Worm (Caenorhabditis elegans) whole organism, mixed stage, embryonic: ENCODE measurements around the gene Y39E4B.6.
A peak's percentile ranks its signal among the peaks of the same experiment; 100 is the strongest.

Source experiments
- M03D4.4 ChIP-seq: sonication (generic microtip); optimal IDR thresholded peaks from 2 replicates; lab custom pipeline; 2017; ENCODE audit warnings: mild to moderate bottlenecking, missing genetic modification characterization, missing compliant biosample characterization
- bed-3 ChIP-seq: fragments of 200-800 bp; sonication (Bioruptor generic); optimal IDR thresholded peaks from 3 replicates; lab custom pipeline; 2018; ENCODE audit warnings: mild to moderate bottlenecking, missing genetic modification characterization, moderate library complexity, missing compliant biosample characterization
- blmp-1 ChIP-seq: fragments of 150-350 bp; optimal IDR thresholded peaks from 2 replicates; lab custom pipeline; 2014; ENCODE audit warnings: missing biosample characterization, missing genetic modification characterization
- ceh-39 ChIP-seq: fragments of 150-350 bp; optimal IDR thresholded peaks from 2 replicates; lab custom pipeline; 2014; ENCODE audit warnings: missing biosample characterization, missing genetic modification characterization
- ceh-43 ChIP-seq: fragments of 200-800 bp; sonication (Bioruptor generic); optimal IDR thresholded peaks from 2 replicates; lab custom pipeline; 2018; ENCODE audit warnings: mild to moderate bottlenecking, missing genetic modification characterization, moderate library complexity, missing compliant biosample characterization
- ceh-83 ChIP-seq: fragments of 200-800 bp; sonication (Bioruptor generic); optimal IDR thresholded peaks from 2 replicates; lab custom pipeline; 2018; ENCODE audit warnings: mild to moderate bottlenecking, missing genetic modification characterization, missing compliant biosample characterization
- ces-1 ChIP-seq: fragments of 150-350 bp; optimal IDR thresholded peaks from 2 replicates; lab custom pipeline; 2014; ENCODE audit warnings: missing biosample characterization, missing genetic modification reagents, missing genetic modification characterization
- cnd-1 ChIP-seq: fragments of 200-800 bp; sonication (Bioruptor generic); optimal IDR thresholded peaks from 2 replicates; lab custom pipeline; 2018; ENCODE audit warnings: mild to moderate bottlenecking, missing genetic modification characterization, missing compliant biosample characterization
- drap-1 ChIP-seq: fragments of 200-800 bp; sonication (Bioruptor generic); optimal IDR thresholded peaks from 3 replicates; lab custom pipeline; 2018; ENCODE audit warnings: mild to moderate bottlenecking, missing genetic modification characterization, missing compliant biosample characterization
- elt-1 ChIP-seq: sonication (generic microtip); optimal IDR thresholded peaks from 2 replicates; lab custom pipeline; 2017; ENCODE audit warnings: missing genetic modification characterization, mild to moderate bottlenecking, missing compliant biosample characterization, antibody characterized with exemption, moderate library complexity, borderline replicate concordance; ENCODE audit not compliant: insufficient read depth
- elt-3 ChIP-seq: fragments of 150-350 bp; optimal IDR thresholded peaks from 2 replicates; lab custom pipeline; 2014; ENCODE audit warnings: missing biosample characterization, missing genetic modification characterization
- flh-1 ChIP-seq: fragments of 200-800 bp; sonication (Bioruptor generic); optimal IDR thresholded peaks from 2 replicates; lab custom pipeline; 2018; ENCODE audit warnings: mild to moderate bottlenecking, missing genetic modification characterization, moderate library complexity, missing compliant biosample characterization
- ham-2 ChIP-seq: fragments of 200-800 bp; sonication (Bioruptor generic); optimal IDR thresholded peaks from 2 replicates; lab custom pipeline; 2018; ENCODE audit warnings: mild to moderate bottlenecking, missing genetic modification characterization, missing compliant biosample characterization
- hlh-1 ChIP-seq: fragments of 150-350 bp; optimal IDR thresholded peaks from 2 replicates; lab custom pipeline; 2014; ENCODE audit warnings: missing biosample characterization, missing genetic modification reagents, missing genetic modification characterization
- lin-13 ChIP-seq: fragments of 150-350 bp; optimal IDR thresholded peaks from 2 replicates; lab custom pipeline; 2014; ENCODE audit warnings: missing biosample characterization, missing genetic modification characterization
- lin-32 ChIP-seq: fragments of 200-800 bp; sonication (Bioruptor generic); optimal IDR thresholded peaks from 2 replicates; lab custom pipeline; 2018; ENCODE audit warnings: mild to moderate bottlenecking, missing genetic modification characterization, missing compliant biosample characterization
- lsy-2 ChIP-seq: fragments of 150-350 bp; optimal IDR thresholded peaks from 2 replicates; lab custom pipeline; 2014; ENCODE audit warnings: missing biosample characterization, missing genetic modification characterization
- mab-5 ChIP-seq: fragments of 150-350 bp; optimal IDR thresholded peaks from 2 replicates; lab custom pipeline; 2014; ENCODE audit warnings: missing biosample characterization, missing genetic modification characterization
- mep-1 ChIP-seq: fragments of 150-350 bp; optimal IDR thresholded peaks from 2 replicates; lab custom pipeline; 2017; ENCODE audit warnings: missing biosample characterization, missing genetic modification reagents, missing genetic modification characterization, inconsistent platforms
- mls-2 ChIP-seq: sonication (generic microtip); optimal IDR thresholded peaks from 2 replicates; lab custom pipeline; 2016; ENCODE audit warnings: mild to moderate bottlenecking, missing genetic modification characterization, moderate library complexity, missing compliant biosample characterization
- nhr-12 ChIP-seq: fragments of 150-350 bp; optimal IDR thresholded peaks from 2 replicates; lab custom pipeline; 2014; ENCODE audit warnings: missing biosample characterization, missing genetic modification characterization
- nhr-2 ChIP-seq: fragments of 150-350 bp; optimal IDR thresholded peaks from 2 replicates; lab custom pipeline; 2014; ENCODE audit warnings: missing biosample characterization, missing genetic modification characterization
- nhr-237 ChIP-seq: fragments of 150-350 bp; optimal IDR thresholded peaks from 2 replicates; lab custom pipeline; 2014; ENCODE audit warnings: missing biosample characterization, missing genetic modification characterization
- nhr-28 ChIP-seq: fragments of 150-350 bp; optimal IDR thresholded peaks from 2 replicates; lab custom pipeline; 2014; ENCODE audit warnings: missing biosample characterization, missing genetic modification characterization
- nhr-76 ChIP-seq: sonication (generic microtip); optimal IDR thresholded peaks from 2 replicates; lab custom pipeline; 2017; ENCODE audit warnings: missing biosample characterization, missing genetic modification characterization
- pha-4 ChIP-seq: fragments of 150-350 bp; optimal IDR thresholded peaks from 2 replicates; lab custom pipeline; 2018; ENCODE audit warnings: missing biosample characterization, missing genetic modification reagents, missing genetic modification characterization
- sem-2 ChIP-seq: fragments of 200-800 bp; sonication (Bioruptor generic); optimal IDR thresholded peaks from 2 replicates; lab custom pipeline; 2018; ENCODE audit warnings: mild to moderate bottlenecking, missing genetic modification characterization, missing compliant biosample characterization
- snpc-4 ChIP-seq: fragments of 150-350 bp; optimal IDR thresholded peaks from 2 replicates; lab custom pipeline; 2014; ENCODE audit warnings: missing biosample characterization, missing genetic modification characterization
- sptf-1 ChIP-seq: sonication (generic microtip); optimal IDR thresholded peaks from 2 replicates; lab custom pipeline; 2017; ENCODE audit warnings: mild to moderate bottlenecking, missing genetic modification characterization, moderate library complexity, missing compliant biosample characterization
- tbx-8 ChIP-seq: fragments of 200-800 bp; sonication (Bioruptor generic); optimal IDR thresholded peaks from 2 replicates; lab custom pipeline; 2018; ENCODE audit warnings: mild to moderate bottlenecking, missing genetic modification characterization, moderate library complexity, missing compliant biosample characterization
- unc-120 ChIP-seq: sonication (generic microtip); optimal IDR thresholded peaks from 2 replicates; lab custom pipeline; 2017; ENCODE audit warnings: missing genetic modification characterization, missing compliant biosample characterization; ENCODE audit not compliant: poor library complexity, severe bottlenecking
- unc-39 ChIP-seq: fragments of 150-350 bp; optimal IDR thresholded peaks from 2 replicates; lab custom pipeline; 2014; ENCODE audit warnings: missing biosample characterization, missing genetic modification characterization
- unc-62 ChIP-seq: fragments of 150-350 bp; optimal IDR thresholded peaks from 2 replicates; lab custom pipeline; 2014; ENCODE audit warnings: missing biosample characterization, missing genetic modification reagents, missing genetic modification characterization
- zip-8 ChIP-seq: fragments of 150-350 bp; optimal IDR thresholded peaks from 2 replicates; lab custom pipeline; 2014; ENCODE audit warnings: missing biosample characterization, missing genetic modification characterization
- ztf-11 ChIP-seq: fragments of 150-350 bp; optimal IDR thresholded peaks from 2 replicates; lab custom pipeline; 2014; ENCODE audit warnings: missing biosample characterization, missing genetic modification characterization

The Y39E4B.6 gene

DNA sequence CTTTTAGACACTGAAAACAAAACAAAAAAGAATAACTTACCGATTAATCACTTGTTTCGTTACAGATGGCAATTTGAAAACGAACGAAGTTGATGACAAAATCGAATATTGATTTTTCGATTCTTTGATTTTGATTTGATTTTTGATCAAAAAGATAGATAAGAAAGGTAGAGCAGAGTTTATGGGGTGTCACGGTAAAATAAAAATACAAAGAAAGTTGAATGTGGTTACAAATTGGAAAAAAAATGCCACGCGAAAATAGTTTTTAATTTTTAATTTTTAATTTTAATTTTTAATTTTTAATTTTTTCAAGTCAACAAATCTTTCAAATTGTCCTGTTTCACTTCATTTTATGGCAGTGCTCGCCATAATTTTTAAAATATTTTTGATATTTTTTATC lies 15.2 kb upstream of the Y39E4B.6 start, which contains the start of gene F54F12.1:
TSS of gene F54F12.1 (minus strand) at position 101 of the 400 bp plus-strand sequence.
- TF ChIP-seq unc-62 (GFP tag; lab: Kevin White, UChicago): no peak
- TF ChIP-seq cnd-1: no peak
- no peak for TF ChIP-seq ceh-43 (GFP tag; lab: Kevin White, UChicago)
- TF ChIP-seq lsy-2: no peak
- no peak for TF ChIP-seq elt-1
- TF ChIP-seq tbx-8 (GFP tag; lab: Kevin White, UChicago): no peak
- TF ChIP-seq flh-1 (GFP tag; lab: Kevin White, UChicago): no peak
- no peak for TF ChIP-seq lin-13 (tag; lab: Kevin White, UChicago)
- TF ChIP-seq blmp-1 (tag; lab: Kevin White, UChicago): no peak
- TF ChIP-seq lin-32 (GFP tag; lab: Kevin White, UChicago): no peak
- TF ChIP-seq ztf-11 (tag; lab: Kevin White, UChicago): no peak
- TF ChIP-seq mls-2 (tag; lab: Kevin White, UChicago): no peak
- no peak for TF ChIP-seq unc-39

DNA sequence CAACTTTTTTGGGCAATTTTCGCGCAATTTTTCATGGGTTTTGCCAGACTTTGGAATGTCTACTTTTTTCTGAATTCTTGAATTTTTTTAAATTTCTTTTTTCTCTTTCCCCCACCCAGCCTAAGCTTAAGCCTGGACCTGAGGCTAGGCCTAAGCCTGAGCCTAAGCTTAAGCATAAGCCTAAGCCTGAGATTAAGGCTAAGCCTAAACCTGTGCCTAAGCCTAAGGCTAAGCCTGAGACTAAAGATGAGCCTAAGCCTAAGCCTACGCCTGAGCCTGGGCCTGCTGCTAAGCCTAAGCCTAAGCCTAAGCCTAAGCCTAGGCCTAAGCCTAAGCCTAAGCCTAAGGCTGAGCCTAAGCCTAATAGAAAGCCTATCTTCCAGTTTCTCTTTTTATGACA lies 14.3 kb upstream of the Y39E4B.6 start:
- TF ChIP-seq ham-2 (GFP tag; lab: Kevin White, UChicago) (peak; percentile 20), nhr-237 (tag; lab: Kevin White, UChicago) (no peak)

DNA sequence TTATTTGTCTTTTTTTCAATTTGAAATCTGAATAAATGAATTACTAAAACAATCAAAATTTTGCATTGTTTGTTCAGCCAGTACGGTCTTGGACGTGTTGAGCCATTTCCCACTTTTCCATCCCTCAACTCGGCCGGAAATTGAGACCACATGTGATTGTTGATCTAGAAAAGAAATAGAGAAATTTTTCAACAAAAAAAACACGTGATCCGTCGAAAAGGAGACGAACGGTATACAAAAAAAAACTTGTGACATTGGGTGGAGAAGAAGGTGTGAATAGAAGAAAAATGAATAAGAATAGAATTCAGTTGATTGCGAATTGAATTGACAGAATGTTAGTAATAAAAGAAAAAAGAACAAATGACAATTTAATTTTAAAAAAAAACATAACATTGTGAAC lies 13.8 kb upstream of the Y39E4B.6 start:
- TF ChIP-seq tbx-8 (GFP tag; lab: Kevin White, UChicago) (no peak), snpc-4 (tag; lab: Kevin White, UChicago) (no peak), ham-2 (GFP tag; lab: Kevin White, UChicago) (no peak), ces-1 (GFP tag; lab: Kevin White, UChicago) (no peak), elt-1 (no peak), zip-8 (no peak), lin-13 (tag; lab: Kevin White, UChicago) (no peak), flh-1 (GFP tag; lab: Kevin White, UChicago) (no peak), hlh-1 (tag; lab: Kevin White, UChicago) (no peak), ceh-43 (GFP tag; lab: Kevin White, UChicago) (no peak), unc-62 (GFP tag; lab: Kevin White, UChicago) (no peak), lsy-2 (no peak), nhr-76 (tag; lab: Kevin White, UChicago) (no peak), blmp-1 (tag; lab: Kevin White, UChicago) (no peak)

DNA sequence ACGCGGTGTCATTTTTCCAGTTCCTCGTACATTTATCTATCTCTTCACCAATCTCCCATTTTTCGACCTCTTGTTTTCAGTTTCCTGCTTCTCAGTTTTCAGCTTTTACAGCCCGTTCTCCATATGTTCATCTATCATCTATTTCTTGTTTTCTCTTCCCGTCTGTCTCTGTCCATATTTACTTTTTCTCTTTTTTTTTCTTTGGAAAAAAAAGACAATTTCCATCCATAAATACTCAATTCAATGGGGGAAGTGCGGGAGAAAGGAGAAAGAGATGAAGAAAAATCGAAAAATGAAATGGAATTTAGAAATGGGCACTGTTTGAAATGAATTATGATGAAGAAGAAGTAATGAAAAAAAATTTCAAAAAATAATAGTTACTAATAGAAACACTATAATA lies 12.4 kb upstream of the Y39E4B.6 start:
- TF ChIP-seq lin-32 (GFP tag; lab: Kevin White, UChicago): no peak

DNA sequence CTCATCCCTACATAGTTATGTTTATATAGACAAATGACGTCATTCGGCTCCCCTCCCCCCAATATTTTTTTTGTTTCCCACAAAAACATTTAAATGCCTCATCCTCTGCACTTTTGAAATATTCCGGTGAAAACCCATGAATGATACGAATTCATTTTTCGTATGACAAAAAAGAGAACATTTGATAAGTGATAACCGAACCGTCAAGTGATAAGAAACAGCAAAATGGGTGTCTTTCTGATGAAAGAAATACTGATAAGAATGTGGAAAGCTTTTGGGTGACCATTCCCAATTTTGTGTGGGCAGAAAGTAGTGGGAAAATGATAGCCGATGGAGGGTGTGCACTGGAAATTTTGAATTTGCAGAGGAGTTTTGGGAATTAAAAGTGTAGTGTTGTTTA lies 11.2 kb upstream of the Y39E4B.6 start:
- TF ChIP-seq sptf-1 (tag; lab: Kevin White, UChicago): no peak

DNA sequence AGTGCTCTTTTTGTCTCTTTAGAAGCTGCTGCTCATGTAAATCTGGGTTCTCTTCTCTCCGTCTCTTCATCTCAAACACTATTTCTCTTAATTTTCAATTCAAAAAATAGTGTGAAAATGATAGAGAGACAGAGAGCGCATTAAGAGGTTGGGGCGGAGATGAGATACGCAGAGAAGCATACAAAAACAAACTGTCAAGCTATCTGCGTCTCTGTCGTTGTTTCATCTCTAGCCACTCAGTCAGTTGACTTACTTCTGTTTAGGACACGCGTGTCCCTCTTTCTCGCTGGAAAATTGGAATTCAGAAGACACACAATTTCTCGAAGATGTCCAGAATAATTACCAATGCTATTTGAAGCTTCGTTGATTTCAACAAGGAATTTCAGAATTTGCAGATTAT lies 9.4 kb upstream of the Y39E4B.6 start:
- peak; percentile 80 for TF ChIP-seq hlh-1 (tag; lab: Kevin White, UChicago)
- peak; percentile 84 for TF ChIP-seq mab-5 (tag; lab: Kevin White, UChicago)
- TF ChIP-seq unc-39: no peak
- no peak for TF ChIP-seq flh-1 (GFP tag; lab: Kevin White, UChicago)
- no peak for TF ChIP-seq drap-1
- TF ChIP-seq nhr-76 (tag; lab: Kevin White, UChicago): no peak
- TF ChIP-seq M03D4.4 (tag; lab: Kevin White, UChicago): no peak
- peak; percentile 72 for TF ChIP-seq mep-1 (tag; lab: Kevin White, UChicago)
- no peak for TF ChIP-seq ham-2 (GFP tag; lab: Kevin White, UChicago)
- TF ChIP-seq lsy-2: peak; percentile 80
- peak; percentile 5 for TF ChIP-seq ceh-43 (GFP tag; lab: Kevin White, UChicago)
- TF ChIP-seq ztf-11 (tag; lab: Kevin White, UChicago): peak; percentile 21
- TF ChIP-seq nhr-12 (tag; lab: Kevin White, UChicago): no peak
- peak; percentile 35 for TF ChIP-seq unc-120
- TF ChIP-seq pha-4: peak; percentile 89
- TF ChIP-seq lin-13 (tag; lab: Kevin White, UChicago): peak; percentile 37
- peak; percentile 47 for TF ChIP-seq ceh-39
- TF ChIP-seq nhr-2 (tag; lab: Kevin White, UChicago): peak; percentile 44
- no peak for TF ChIP-seq cnd-1
- no peak for TF ChIP-seq ceh-83 (GFP tag; lab: Kevin White, UChicago)
- no peak for TF ChIP-seq sem-2
- TF ChIP-seq ces-1 (GFP tag; lab: Kevin White, UChicago): peak; percentile 100
- TF ChIP-seq zip-8: no peak
- peak; percentile 74 for TF ChIP-seq unc-62 (GFP tag; lab: Kevin White, UChicago)
- no peak for TF ChIP-seq sptf-1 (tag; lab: Kevin White, UChicago)
- TF ChIP-seq elt-1: no peak
- no peak for TF ChIP-seq nhr-28 (tag; lab: Kevin White, UChicago)
- no peak for TF ChIP-seq snpc-4 (tag; lab: Kevin White, UChicago)
- no peak for TF ChIP-seq tbx-8 (GFP tag; lab: Kevin White, UChicago)
- no peak for TF ChIP-seq elt-3 (tag; lab: Kevin White, UChicago)
- peak; percentile 43 for TF ChIP-seq mls-2 (tag; lab: Kevin White, UChicago)
- TF ChIP-seq bed-3 (GFP tag; lab: Kevin White, UChicago): no peak
- TF ChIP-seq blmp-1 (tag; lab: Kevin White, UChicago): no peak
- peak; percentile 82 for TF ChIP-seq nhr-237 (tag; lab: Kevin White, UChicago)
- no peak for TF ChIP-seq lin-32 (GFP tag; lab: Kevin White, UChicago)
- TF ChIP-seq, all 35 proteins: peak for 15
